Worm (Caenorhabditis elegans) whole organism, L4 larva: ENCODE results near the gene nkcc-1.

Source experiments
- D1046.2 ChIP-seq: fragments of 200-800 bp; sonication (Bioruptor generic); IDR thresholded peaks from 2 replicates; pipeline ENCODE4 v1.3.6; 2022; ENCODE audit warnings: missing genetic modification characterization, missing compliant biosample characterization
- T20F7.1 ChIP-seq: fragments of 200-800 bp; sonication (Bioruptor generic); optimal IDR thresholded peaks from 2 replicates; lab custom pipeline; 2018; ENCODE audit warnings: mild to moderate bottlenecking, missing genetic modification characterization, missing compliant biosample characterization
- Y105C5A.15 ChIP-seq: fragments of 200-800 bp; sonication (Bioruptor generic); IDR thresholded peaks from 2 replicates; pipeline ENCODE4 v1.3.6; 2022; ENCODE audit warnings: missing genetic modification characterization, missing compliant biosample characterization
- Y48G9A.11 ChIP-seq: fragments of 200-800 bp; sonication (Bioruptor generic); IDR thresholded peaks from 2 replicates; pipeline ENCODE4 v1.3.6; 2022; ENCODE audit warnings: missing genetic modification reagents, missing genetic modification characterization, missing compliant biosample characterization
- ZK337.2 ChIP-seq: fragments of 200-800 bp; sonication (Bioruptor generic); IDR thresholded peaks from 2 replicates; pipeline ENCODE4 v1.3.6; 2022; ENCODE audit warnings: missing genetic modification reagents, missing genetic modification characterization, missing compliant biosample characterization
- ZK546.5 ChIP-seq, 2 experiments: sonication (generic microtip); optimal IDR thresholded peaks; 2 replicates each; lab custom pipeline; 2017; ENCODE audit warnings: missing biosample characterization in 2 of 2, missing genetic modification characterization in 2 of 2
- aha-1 ChIP-seq: fragments of 150-350 bp; peaks from one replicate; lab custom pipeline; 2014; ENCODE audit warnings: missing biosample characterization, missing genetic modification characterization
- ceh-20 ChIP-seq: fragments of 200-800 bp; sonication (Bioruptor generic); IDR thresholded peaks from 2 replicates; pipeline ENCODE4 v1.3.6; 2022; ENCODE audit warnings: missing genetic modification reagents, missing genetic modification characterization, missing compliant biosample characterization
- ceh-28 ChIP-seq: fragments of 150-350 bp; optimal IDR thresholded peaks from 2 replicates; lab custom pipeline; 2014; ENCODE audit warnings: missing biosample characterization, missing genetic modification reagents, missing genetic modification characterization
- ceh-32 ChIP-seq: sonication (generic microtip); optimal IDR thresholded peaks from 2 replicates; lab custom pipeline; 2016; ENCODE audit warnings: mild to moderate bottlenecking, missing genetic modification characterization, missing compliant biosample characterization; ENCODE audit not compliant: poor library complexity
- ceh-62 ChIP-seq: sonication (generic microtip); optimal IDR thresholded peaks from 2 replicates; lab custom pipeline; 2017; ENCODE audit warnings: missing biosample characterization, missing genetic modification characterization
- ctbp-1 ChIP-seq: fragments of 200-800 bp; sonication (Bioruptor generic); IDR thresholded peaks from 2 replicates; pipeline ENCODE4 v1.3.6; 2022; ENCODE audit warnings: missing genetic modification reagents, missing genetic modification characterization, missing compliant biosample characterization
- daf-12 ChIP-seq: fragments of 150-350 bp; optimal IDR thresholded peaks from 2 replicates; lab custom pipeline; 2014; ENCODE audit warnings: missing biosample characterization, missing genetic modification reagents, missing genetic modification characterization
- dmd-8 ChIP-seq: fragments of 200-800 bp; sonication (Bioruptor generic); IDR thresholded peaks from 2 replicates; pipeline ENCODE4 v1.3.6; 2022; ENCODE audit warnings: missing genetic modification characterization, missing compliant biosample characterization
- dpl-1 ChIP-seq: fragments of 150-350 bp; optimal IDR thresholded peaks from 2 replicates; lab custom pipeline; 2014; ENCODE audit warnings: missing biosample characterization, missing genetic modification reagents, missing genetic modification characterization
- egl-27 ChIP-seq: sonication (generic microtip); optimal IDR thresholded peaks from 3 replicates; lab custom pipeline; 2017; ENCODE audit warnings: missing biosample characterization, missing genetic modification reagents, missing genetic modification characterization
- fkh-10 ChIP-seq: fragments of 150-350 bp; optimal IDR thresholded peaks from 2 replicates; lab custom pipeline; 2014; ENCODE audit warnings: missing biosample characterization, missing genetic modification reagents, missing genetic modification characterization
- jun-1 ChIP-seq: fragments of 150-350 bp; optimal IDR thresholded peaks from 2 replicates; lab custom pipeline; 2014; ENCODE audit warnings: missing biosample characterization, missing genetic modification reagents, missing genetic modification characterization
- lim-7 ChIP-seq: fragments of 200-800 bp; sonication (Bioruptor generic); IDR thresholded peaks from 2 replicates; pipeline ENCODE4 v1.3.6; 2022; ENCODE audit warnings: missing genetic modification characterization, missing compliant biosample characterization
- lin-15B ChIP-seq: fragments of 150-350 bp; sonication (generic microtip); optimal IDR thresholded peaks from 3 replicates; lab custom pipeline; 2014; ENCODE audit warnings: missing biosample characterization, missing genetic modification characterization
- lin-29 ChIP-seq: fragments of 200-800 bp; sonication (Bioruptor generic); IDR thresholded peaks from 2 replicates; pipeline ENCODE4 v1.3.6; 2022; ENCODE audit warnings: missing genetic modification reagents, missing genetic modification characterization, missing compliant biosample characterization
- lsy-2 ChIP-seq, 2 experiments: fragments of 150-350 bp in 1 of 2; sonication (generic microtip) in 1 of 2; optimal IDR thresholded peaks; 2 replicates each; lab custom pipeline; 2014 to 2017; ENCODE audit warnings: missing biosample characterization in 2 of 2, missing genetic modification characterization in 2 of 2
- madf-5 ChIP-seq, 2 experiments: fragments of 200-800 bp; sonication (Bioruptor generic); IDR thresholded peaks; 2 replicates each; pipeline ENCODE4 v1.3.6; 2022; ENCODE audit warnings: missing compliant biosample characterization in 2 of 2, missing genetic modification characterization in 2 of 2
- madf-9 ChIP-seq: fragments of 200-800 bp; sonication (Bioruptor generic); conservative IDR thresholded peaks from 2 replicates; pipeline ENCODE4 v1.3.6; 2022; ENCODE audit warnings: missing genetic modification reagents, missing genetic modification characterization, missing compliant biosample characterization
- nhr-102 ChIP-seq: sonication (generic microtip); optimal IDR thresholded peaks from 2 replicates; lab custom pipeline; 2016; ENCODE audit warnings: mild to moderate bottlenecking, missing genetic modification characterization, moderate library complexity, missing compliant biosample characterization
- nhr-42 ChIP-seq: fragments of 200-800 bp; sonication (Bioruptor generic); IDR thresholded peaks from 2 replicates; pipeline ENCODE4 v1.3.6; 2022; ENCODE audit warnings: missing genetic modification characterization, missing compliant biosample characterization
- nhr-6 ChIP-seq: fragments of 150-350 bp; optimal IDR thresholded peaks from 2 replicates; lab custom pipeline; 2014; ENCODE audit warnings: missing biosample characterization, missing genetic modification characterization
- pqm-1 ChIP-seq: sonication (generic microtip); optimal IDR thresholded peaks from 2 replicates; lab custom pipeline; 2017; ENCODE audit warnings: missing biosample characterization, missing genetic modification characterization
- rbr-2 ChIP-seq: sonication (generic microtip); optimal IDR thresholded peaks from 2 replicates; lab custom pipeline; 2016; ENCODE audit warnings: missing genotype, missing genetic modification characterization, missing compliant biosample characterization
- snpc-1.2 ChIP-seq: fragments of 200-800 bp; sonication (Bioruptor generic); IDR thresholded peaks from 2 replicates; pipeline ENCODE4 v1.3.6; 2022; ENCODE audit warnings: missing genetic modification reagents, missing genetic modification characterization, missing compliant biosample characterization
- snpc-4 ChIP-seq: fragments of 150-350 bp; optimal IDR thresholded peaks from 2 replicates; lab custom pipeline; 2014; ENCODE audit warnings: missing biosample characterization, missing genetic modification characterization
- spr-1 ChIP-seq: sonication (generic microtip); optimal IDR thresholded peaks from 2 replicates; lab custom pipeline; 2016; ENCODE audit warnings: mild to moderate bottlenecking, missing genetic modification characterization, missing compliant biosample characterization
- tra-1 ChIP-seq: fragments of 200-800 bp; sonication (Bioruptor generic); IDR thresholded peaks from 2 replicates; pipeline ENCODE4 v1.3.6; 2022; ENCODE audit warnings: missing genetic modification reagents, missing genetic modification characterization, missing compliant biosample characterization
- unc-62 ChIP-seq, 3 experiments: fragments of 150-350 bp in 1 of 3; sonication (generic microtip); optimal IDR thresholded peaks in 2 of 3; peaks in 1 of 3; 1 replicate in 1 of 3; 2 replicates in 2 of 3; lab custom pipeline; 2014 to 2017; ENCODE audit warnings: missing biosample characterization in 3 of 3, missing genetic modification characterization in 3 of 3, missing genetic modification reagents in 3 of 3, missing genotype in 1 of 3
- zip-11 ChIP-seq: fragments of 200-800 bp; sonication (Bioruptor generic); IDR thresholded peaks from 2 replicates; pipeline ENCODE4 v1.3.6; 2022; ENCODE audit warnings: missing genetic modification characterization, missing compliant biosample characterization

The nkcc-1 gene

ce11 chrIV:14123956-14124355, at the start of gene nkcc-1:
TSS of gene nkcc-1 (minus strand) at chrIV:14124056.
- TF ChIP-seq dmd-8 (GFP tag; lab: Robert Waterston, UW) = no peak
- no peak for TF ChIP-seq lin-29

ce11 chrIV:14172181-14172580, 48.3 kb upstream of the nkcc-1 start, which contains the start of gene R05A10.4:
TSS of gene R05A10.4 (plus strand) at chrIV:14172481.
- TF ChIP-seq ctbp-1 (GFP tag; lab: Robert Waterston, UW) (no peak), lin-15B (no peak), madf-5 (GFP tag; IDR thresholded peaks at IDR 0.05; lab: Robert Waterston, UW) (no peak), nhr-42 (GFP tag; lab: Robert Waterston, UW) (no peak), ceh-62 (tag; lab: Kevin White, UChicago) (no peak), madf-9 (no peak), Y48G9A.11 (GFP tag; lab: Robert Waterston, UW) (no peak)

- TF ChIP-seq fkh-10 (GFP tag; lab: Kevin White, UChicago) (no peak), tra-1 (GFP tag; lab: Robert Waterston, UW) (no peak), ceh-28 (tag; lab: Kevin White, UChicago) (no peak)
These were observed 41.6 kb upstream of the nkcc-1 start, which contains the start of gene R05A10.6 for ce11 chrIV:14165476-14165875. TSS of gene R05A10.6 (plus strand) at chrIV:14165776.

ce11 chrIV:14164109-14164508, 40.3 kb upstream of the nkcc-1 start:
- TF ChIP-seq ZK546.5 (tag; optimal IDR thresholded peaks at IDR 0.05; lab: Kevin White, UChicago) (no peak), snpc-1.2 (GFP tag; lab: Robert Waterston, UW) (no peak), ceh-20 (GFP tag; lab: Robert Waterston, UW) (no peak), lsy-2 (tag; optimal IDR thresholded peaks at IDR 0.05; lab: Kevin White, UChicago) (no peak), aha-1 (peak; percentile 52), daf-12 (tag; lab: Kevin White, UChicago) (no peak), jun-1 (tag; lab: Kevin White, UChicago) (no peak), unc-62 (GFP tag; optimal IDR thresholded peaks at IDR 0.05 in 1 of 2; lab: Kevin White, UChicago) (peak in 1 of 2 experiments; percentile 88), unc-62 (tag; optimal IDR thresholded peaks at IDR 0.05; lab: Kevin White, UChicago) (no peak), ZK337.2 (GFP tag; lab: Robert Waterston, UW) (no peak)

ce11 chrIV:14162772-14163171, 38.9 kb upstream of the nkcc-1 start, which contains the start of gene R05A10.7:
TSS of gene R05A10.7 (minus strand) at chrIV:14162872.
- TF ChIP-seq lin-29 (no peak), unc-62 (GFP tag; optimal IDR thresholded peaks at IDR 0.05 in 1 of 2; lab: Kevin White, UChicago) (peak in 1 of 2 experiments; percentile 6), unc-62 (tag; optimal IDR thresholded peaks at IDR 0.05; lab: Kevin White, UChicago) (no peak), madf-9 (no peak)

ce11 chrIV:14158086-14158485, 34.2 kb upstream of the nkcc-1 start, which contains the start of gene R05A10.8:
TSS of gene R05A10.8 (minus strand) at chrIV:14158186.
- TF ChIP-seq ctbp-1 (GFP tag; lab: Robert Waterston, UW) = no peak
- TF ChIP-seq lsy-2 (tag; optimal IDR thresholded peaks at IDR 0.05; lab: Kevin White, UChicago) = no peak
- no peak for TF ChIP-seq spr-1 (tag; lab: Kevin White, UChicago)
- TF ChIP-seq zip-11 (GFP tag; lab: Robert Waterston, UW) = no peak
- no peak for TF ChIP-seq lim-7 (GFP tag; lab: Robert Waterston, UW)

ce11 chrIV:14153261-14153660, 29.4 kb upstream of the nkcc-1 start, which contains the start of gene oac-38:
TSS of gene oac-38 (minus strand) at chrIV:14153361.
- no peak for TF ChIP-seq Y105C5A.15 (GFP tag; lab: Robert Waterston, UW)
- no peak for TF ChIP-seq pqm-1 (tag; lab: Kevin White, UChicago)
- TF ChIP-seq nhr-102 (tag; lab: Kevin White, UChicago) = no peak
- TF ChIP-seq dpl-1 (GFP tag; lab: Kevin White, UChicago) = no peak
- no peak for TF ChIP-seq fkh-10 (GFP tag; lab: Kevin White, UChicago)
- no peak for TF ChIP-seq D1046.2 (GFP tag; lab: Robert Waterston, UW)
- TF ChIP-seq nhr-6 (tag; lab: Kevin White, UChicago) = no peak
- no peak for TF ChIP-seq egl-27 (tag; lab: Kevin White, UChicago)
- no peak for TF ChIP-seq rbr-2
- no peak for TF ChIP-seq T20F7.1 (GFP tag; lab: Kevin White, UChicago)
- no peak for TF ChIP-seq snpc-4 (tag; lab: Kevin White, UChicago)
- no peak for TF ChIP-seq jun-1 (tag; lab: Kevin White, UChicago)
- no peak for TF ChIP-seq ceh-32 (tag; lab: Kevin White, UChicago)
- TF ChIP-seq lim-7 (GFP tag; lab: Robert Waterston, UW) = no peak
